Worm (Caenorhabditis elegans): ENCODE results near the gene K09E4.3.

DNA sequence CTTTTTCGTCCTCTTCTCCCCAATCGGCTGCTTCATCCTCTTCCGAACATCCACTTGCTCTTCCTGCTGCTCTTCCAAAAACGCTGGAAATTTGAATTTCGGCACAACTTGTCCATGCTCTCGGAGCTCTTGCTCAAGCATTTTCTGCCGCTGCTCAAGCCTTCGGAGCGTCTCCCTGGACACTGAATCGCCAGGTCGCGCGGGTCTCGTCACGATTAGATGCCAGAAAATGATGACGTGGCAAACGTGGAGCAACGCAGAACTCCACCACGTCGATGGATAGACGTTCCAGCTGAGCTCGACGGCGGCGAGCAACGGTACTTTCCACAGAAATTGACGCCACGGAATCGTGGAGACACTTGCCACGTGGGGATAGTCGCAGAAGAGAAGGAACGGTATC lies 2.5 kb upstream of the K09E4.3 start:
- TF ChIP-seq cog-1 (tag; optimal IDR thresholded peaks at IDR 0.05) (no peak), flt-1 (GFP tag; IDR thresholded peaks at IDR 0.05) (no peak), ztf-23 (GFP tag; IDR thresholded peaks at IDR 0.05) (no peak), med-1 (GFP tag; optimal IDR thresholded peaks at IDR 0.05; ENCODE audit: insufficient read depth) (no peak), klf-2 (GFP tag; conservative IDR thresholded peaks at IDR 0.05) (no peak), tab-1 (GFP tag; IDR thresholded peaks at IDR 0.05) (no peak)
